Fruit fly (Drosophila melanogaster): Measurements from ENCODE around the gene Obp83b.

DNA sequence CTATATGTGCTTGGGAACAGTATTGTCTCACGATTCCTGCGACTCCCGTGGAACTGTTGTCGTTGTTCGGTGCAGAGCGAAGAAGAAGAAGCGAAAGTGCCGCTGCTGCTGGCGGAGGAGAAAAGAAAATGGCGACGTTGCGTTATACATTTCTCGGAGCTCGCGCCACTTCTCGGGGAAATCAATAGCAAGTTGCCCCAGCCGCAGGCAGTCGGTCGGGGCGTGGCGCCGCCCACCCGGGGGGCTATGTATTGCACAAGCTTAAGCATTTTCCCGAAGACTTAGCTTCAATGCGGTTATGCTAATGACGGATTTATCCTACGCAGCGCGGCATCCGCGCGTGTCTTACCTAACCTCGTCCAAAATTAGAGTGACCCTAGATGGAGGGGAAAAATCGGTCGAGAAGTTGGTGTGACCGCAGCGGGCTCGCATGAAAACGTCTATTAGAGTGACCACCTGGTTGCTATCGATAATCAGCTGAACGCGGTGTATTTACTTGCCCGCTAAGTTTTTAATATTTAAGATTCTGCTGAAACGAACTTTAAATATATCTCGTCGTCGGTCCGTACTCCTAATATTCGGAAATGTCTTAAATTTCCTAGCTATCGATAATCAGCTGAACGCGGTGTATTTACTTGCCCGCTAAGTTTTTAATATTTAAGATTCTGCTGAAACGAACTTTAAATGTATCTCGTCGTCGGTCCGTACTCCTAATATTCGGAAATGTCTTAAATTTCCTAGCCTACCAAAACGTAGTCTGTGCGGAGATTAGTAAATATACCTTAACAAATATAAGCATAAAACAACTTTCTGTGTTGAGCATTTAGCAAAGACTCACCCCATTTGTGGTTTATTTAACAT lies 31.8 kb upstream of the Obp83b start, which contains the start of gene Rm62:
- TF ChIP-seq sv (GFP tag; optimal IDR thresholded peaks at IDR 0.05) (no peak), dmrt93B (GFP tag; optimal IDR thresholded peaks at IDR 0.05) (no peak), usp (GFP tag; optimal IDR thresholded peaks at IDR 0.05) (no peak), h (GFP tag; optimal IDR thresholded peaks at IDR 0.05) (no peak), HLH106 (tag; optimal IDR thresholded peaks at IDR 0.05) (peak; percentile 15), Hr78 (GFP tag; optimal IDR thresholded peaks at IDR 0.05) (no peak), psq (GFP tag; optimal IDR thresholded peaks at IDR 0.05) (no peak), Abd-B (GFP tag; optimal IDR thresholded peaks at IDR 0.05) (no peak)
